Worm (Caenorhabditis elegans): ENCODE data around the gene F33C8.4.

F33C8.4 gene

DNA sequence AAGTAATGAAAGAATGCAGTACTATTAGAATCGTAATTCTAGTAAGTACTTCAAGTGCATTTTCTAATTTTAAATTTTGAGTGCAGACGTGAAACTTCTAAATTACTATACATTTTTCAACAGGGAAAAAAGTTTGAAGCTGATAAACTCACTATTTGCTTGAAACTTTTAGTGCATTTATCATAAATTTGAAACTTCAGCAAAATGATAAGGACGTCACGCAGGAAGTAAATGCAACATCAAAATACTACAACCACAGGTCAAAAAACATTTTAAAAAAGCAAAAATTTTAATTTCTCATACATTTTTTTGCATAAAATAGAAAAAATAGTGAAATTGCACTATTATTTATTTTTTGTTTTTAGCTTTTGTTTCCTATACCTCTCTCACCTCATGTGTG, 7.4 kb downstream of the F33C8.4 start:
- TF ChIP-seq cebp-2 (GFP tag; IDR thresholded peaks at IDR 0.05) (no peak), F10E7.11 (tag; optimal IDR thresholded peaks at IDR 0.05) (no peak), nfyb-1 (GFP tag; IDR thresholded peaks at IDR 0.05) (no peak), unc-62 (GFP tag; optimal IDR thresholded peaks at IDR 0.05) (no peak), nhr-80 (tag; optimal IDR thresholded peaks at IDR 0.05) (no peak), madf-3 (GFP tag; IDR thresholded peaks at IDR 0.05) (no peak), mxl-1 (tag; optimal IDR thresholded peaks at IDR 0.05) (no peak), Y95B8A.8 (GFP tag; IDR thresholded peaks at IDR 0.05) (no peak), pbrm-1 (GFP tag; IDR thresholded peaks at IDR 0.05) (no peak), attf-5 (GFP tag; optimal IDR thresholded peaks at IDR 0.05) (no peak), mcd-1 (GFP tag; IDR thresholded peaks at IDR 0.05) (no peak), him-1 (tag; optimal IDR thresholded peaks at IDR 0.05) (no peak), ztf-28 (GFP tag; IDR thresholded peaks at IDR 0.05) (no peak), F39B2.1 (GFP tag; IDR thresholded peaks at IDR 0.05) (no peak), lin-26 (GFP tag; IDR thresholded peaks at IDR 0.05) (no peak), attf-6 (GFP tag; IDR thresholded peaks at IDR 0.05) (no peak), ztf-25 (GFP tag; IDR thresholded peaks at IDR 0.05) (no peak)

DNA sequence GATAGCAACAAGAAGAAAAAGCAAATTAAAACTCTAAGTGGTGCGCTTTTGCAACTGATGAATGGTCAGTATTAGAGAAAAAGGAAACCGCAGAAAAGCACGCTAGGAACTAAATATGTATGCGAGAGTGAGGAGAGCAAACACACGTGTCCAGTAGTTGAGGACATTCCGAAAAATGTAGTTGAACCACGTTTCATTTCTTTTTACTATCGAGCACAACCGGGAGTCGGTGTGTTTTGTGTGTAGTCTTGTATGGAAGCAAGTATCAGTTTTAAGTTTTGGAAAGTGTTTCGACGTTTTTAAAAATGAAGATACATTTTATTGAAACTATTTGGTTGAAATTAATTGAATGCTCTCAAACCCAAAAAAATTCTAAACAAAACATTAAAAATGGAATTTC, 7.9 kb downstream of the F33C8.4 start, which contains the start of gene C05G5.1:
Gene C05G5.1 (minus strand): TSS at position 101 of the 400 bp plus-strand sequence.
- TF ChIP-seq lsy-27 (tag; optimal IDR thresholded peaks at IDR 0.05; ENCODE audit: borderline replicate concordance, insufficient read depth) = no peak
- no peak for TF ChIP-seq mes-4 (tag; optimal IDR thresholded peaks at IDR 0.05)
- TF ChIP-seq mcd-1 (GFP tag; IDR thresholded peaks at IDR 0.05) = no peak
- TF ChIP-seq Y95B8A.8 (GFP tag; IDR thresholded peaks at IDR 0.05) = no peak
- TF ChIP-seq F55B11.4 (tag; optimal IDR thresholded peaks at IDR 0.05; ENCODE audit: borderline replicate concordance, insufficient read depth) = no peak
- TF ChIP-seq egrh-3 (GFP tag; IDR thresholded peaks at IDR 0.05) = no peak
- no peak for TF ChIP-seq nfyb-1 (GFP tag; IDR thresholded peaks at IDR 0.05)
- no peak for TF ChIP-seq die-1 (tag; optimal IDR thresholded peaks at IDR 0.05)
- TF ChIP-seq ceh-27 (GFP tag; optimal IDR thresholded peaks at IDR 0.05) = no peak

DNA sequence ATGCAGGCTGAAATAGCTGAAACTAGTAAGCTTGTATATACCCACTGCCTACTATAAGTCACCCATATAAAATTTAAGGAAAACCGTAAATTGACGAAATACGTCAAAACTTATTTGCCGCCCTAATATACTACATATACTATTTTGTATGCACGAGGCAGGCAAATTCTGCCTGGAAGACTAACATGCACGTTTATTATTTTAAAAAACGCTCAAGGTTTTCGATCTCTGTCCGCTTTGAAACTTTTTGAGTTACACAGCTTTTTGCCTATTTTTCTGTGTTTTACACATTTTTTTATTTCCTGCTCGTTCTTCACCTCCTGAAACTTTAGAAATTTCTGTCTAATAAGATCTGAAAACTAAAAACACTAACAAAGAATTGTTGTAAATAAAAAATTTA, 11.1 kb downstream of the F33C8.4 start:
- TF ChIP-seq dpff-1 (tag; optimal IDR thresholded peaks at IDR 0.05) (no peak), lin-40 (tag; optimal IDR thresholded peaks at IDR 0.05) (no peak)

DNA sequence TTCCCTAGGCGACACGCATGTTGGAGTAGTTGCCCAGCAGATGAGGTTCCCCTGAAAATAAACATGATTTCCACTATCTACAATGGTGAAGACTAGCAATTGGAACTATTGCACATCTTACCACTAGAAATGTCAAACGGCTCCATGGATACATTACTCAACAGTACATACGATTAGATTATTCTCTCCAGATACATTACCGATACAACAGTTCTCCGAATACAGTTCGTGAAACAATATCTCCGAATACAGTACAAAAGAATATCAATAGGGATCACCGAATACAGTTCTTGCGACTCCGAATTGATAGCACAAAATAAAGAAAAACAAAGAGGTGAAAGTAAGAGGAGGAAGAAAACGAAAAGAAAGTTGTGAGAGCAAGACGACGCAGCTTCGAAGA, 11.7 kb downstream of the F33C8.4 start, which contains the start of gene C05G5.7:
Gene C05G5.7 (minus strand): TSS at position 1 of the 400 bp plus-strand sequence.
- TF ChIP-seq F22D6.2 (tag; optimal IDR thresholded peaks at IDR 0.05) = no peak
- TF ChIP-seq F57C9.4 (tag; optimal IDR thresholded peaks at IDR 0.05) = no peak
- TF ChIP-seq unc-62 (GFP tag; optimal IDR thresholded peaks at IDR 0.05) = no peak
- TF ChIP-seq egl-44 (GFP tag; IDR thresholded peaks at IDR 0.05) = no peak
- no peak for TF ChIP-seq T07F8.4 (tag; optimal IDR thresholded peaks at IDR 0.05)
- no peak for TF ChIP-seq let-526 (GFP tag; IDR thresholded peaks at IDR 0.05)
- no peak for TF ChIP-seq bed-2 (GFP tag; IDR thresholded peaks at IDR 0.05)
- TF ChIP-seq T26A5.8 (tag; optimal IDR thresholded peaks at IDR 0.05) = no peak
- TF ChIP-seq mxl-1 (tag; optimal IDR thresholded peaks at IDR 0.05) = no peak
- no peak for TF ChIP-seq nhr-27 (tag; optimal IDR thresholded peaks at IDR 0.05)
- no peak for TF ChIP-seq lin-40 (tag; optimal IDR thresholded peaks at IDR 0.05)
- TF ChIP-seq ceh-27 (GFP tag; optimal IDR thresholded peaks at IDR 0.05) = no peak
- no peak for TF ChIP-seq nfya-1 (tag; optimal IDR thresholded peaks at IDR 0.05; ENCODE audit: borderline replicate concordance, insufficient read depth)
- TF ChIP-seq nhr-80 (tag; optimal IDR thresholded peaks at IDR 0.05) = no peak
- no peak for TF ChIP-seq hmg-20 (GFP tag; IDR thresholded peaks at IDR 0.05)

All from whole organism, young adult.